Fruit fly (Drosophila melanogaster): ENCODE data around the gene CG43319.

DNA sequence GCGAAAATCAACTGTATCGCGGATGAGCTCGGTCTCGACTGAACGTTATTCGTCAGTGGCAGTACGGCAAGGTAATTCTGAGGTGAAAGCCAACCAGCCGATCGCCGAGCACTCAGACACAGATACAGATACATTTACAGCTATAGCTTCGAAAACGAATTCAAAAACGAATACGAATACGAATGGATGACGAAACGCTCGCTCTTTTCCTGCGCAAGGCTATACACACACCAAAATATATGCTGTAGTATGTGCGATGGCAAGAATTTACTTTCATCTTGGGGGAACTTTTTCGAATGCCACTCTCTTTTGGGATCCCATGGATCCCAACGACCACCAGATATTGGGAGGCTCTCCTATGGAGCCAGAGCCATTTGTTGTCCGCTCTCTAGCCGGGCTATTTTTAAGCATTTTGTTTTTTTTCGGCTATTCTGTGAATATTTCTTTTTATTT is 34.0 kb upstream of the CG43319 start, which contains the start of gene Mlc1:
- TF ChIP-seq CG8478 (optimal IDR thresholded peaks at IDR 0.05) (no peak), CTCF (optimal IDR thresholded peaks at IDR 0.05) (no peak)

Measured in S2 (cell line).